Fruit fly (Drosophila melanogaster) whole organism, embryonic: Measurements from ENCODE around the gene PolD2.

Experiments used
- Atf-2 ChIP-seq: fragments of 200-800 bp; sonication (Bioruptor generic); optimal IDR thresholded peaks from 2 replicates; lab custom pipeline; 2016; ENCODE audit warnings: missing biosample characterization, missing genetic modification characterization
- Atf6 ChIP-seq: fragments of 200-800 bp; sonication (Bioruptor generic); IDR thresholded peaks from 2 replicates; pipeline ENCODE4 v1.3.6; 2022; ENCODE audit warnings: missing biosample characterization, missing genetic modification characterization
- Bgb ChIP-seq: fragments of 200-800 bp; sonication (Bioruptor generic); IDR thresholded peaks from 2 replicates; pipeline ENCODE4 v1.3.6; 2022; ENCODE audit warnings: missing biosample characterization, missing genetic modification characterization; ENCODE audit not compliant: partially characterized antibody
- CG10147 ChIP-seq: fragments of 200-800 bp; sonication (Bioruptor generic); optimal IDR thresholded peaks from 2 replicates; lab custom pipeline; 2019; ENCODE audit warnings: missing biosample characterization, mild to moderate bottlenecking, missing genetic modification characterization, moderate library complexity
- CG10366 ChIP-seq: fragments of 200-800 bp; sonication (Bioruptor generic); IDR thresholded peaks from 2 replicates; pipeline ENCODE4 v1.3.6; 2022; ENCODE audit warnings: missing biosample characterization, missing genetic modification characterization
- CG10565 ChIP-seq: fragments of 200-800 bp; sonication (Bioruptor generic); optimal IDR thresholded peaks from 3 replicates; lab custom pipeline; 2016; ENCODE audit warnings: missing biosample characterization, mild to moderate bottlenecking, missing genetic modification characterization
- CG11695 ChIP-seq: fragments of 200-800 bp; sonication (Bioruptor generic); IDR thresholded peaks from 3 replicates; pipeline ENCODE4 v1.3.6; 2022; ENCODE audit warnings: missing biosample characterization, missing genetic modification characterization
- CG12155 ChIP-seq: fragments of 200-800 bp; sonication (Bioruptor generic); optimal IDR thresholded peaks from 3 replicates; lab custom pipeline; 2016; ENCODE audit warnings: missing biosample characterization, missing genetic modification characterization
- CG13624 ChIP-seq: fragments of 200-800 bp; sonication (Bioruptor generic); optimal IDR thresholded peaks from 2 replicates; lab custom pipeline; 2016; ENCODE audit warnings: missing biosample characterization, missing genetic modification characterization
- CG15073 ChIP-seq: fragments of 200-800 bp; sonication (Bioruptor generic); optimal IDR thresholded peaks from 2 replicates; lab custom pipeline; 2016; ENCODE audit warnings: missing biosample characterization, missing genetic modification characterization
- CG1529 ChIP-seq: fragments of 200-800 bp; sonication (Bioruptor generic); optimal IDR thresholded peaks from 3 replicates; lab custom pipeline; 2018; ENCODE audit warnings: missing biosample characterization, missing genetic modification characterization
- CG17802 ChIP-seq: fragments of 200-800 bp; sonication (Bioruptor generic); optimal IDR thresholded peaks from 2 replicates; lab custom pipeline; 2018; ENCODE audit warnings: missing biosample characterization, mild to moderate bottlenecking, missing genetic modification characterization, moderate library complexity
- CG31388 ChIP-seq: fragments of 200-800 bp; sonication (Bioruptor generic); optimal IDR thresholded peaks from 2 replicates; lab custom pipeline; 2016; ENCODE audit warnings: missing biosample characterization, missing genetic modification characterization
- CG34376 ChIP-seq: fragments of 200-800 bp; sonication (Bioruptor generic); optimal IDR thresholded peaks from 2 replicates; lab custom pipeline; 2018; ENCODE audit warnings: missing biosample characterization, mild to moderate bottlenecking, missing genetic modification characterization
- CG5245 ChIP-seq: fragments of 200-800 bp; sonication (Bioruptor generic); optimal IDR thresholded peaks from 3 replicates; lab custom pipeline; 2016; ENCODE audit warnings: missing biosample characterization, missing genetic modification characterization
- CG6813 ChIP-seq: fragments of 200-800 bp; sonication (Bioruptor generic); optimal IDR thresholded peaks from 2 replicates; lab custom pipeline; 2017; ENCODE audit warnings: missing biosample characterization, missing genetic modification characterization, mild to moderate bottlenecking, moderate library complexity, missing genetic modification reagents
- CG8281 ChIP-seq: fragments of 200-800 bp; sonication (Bioruptor generic); optimal IDR thresholded peaks from 2 replicates; lab custom pipeline; 2018; ENCODE audit warnings: missing biosample characterization, mild to moderate bottlenecking, missing genetic modification characterization, moderate library complexity
- CG8388 ChIP-seq: fragments of 200-800 bp; sonication (Bioruptor generic); optimal IDR thresholded peaks from 2 replicates; lab custom pipeline; 2019; ENCODE audit warnings: missing biosample characterization, mild to moderate bottlenecking, missing genetic modification characterization, moderate library complexity
- CG9817 ChIP-seq: fragments of 200-800 bp; sonication (Bioruptor generic); optimal IDR thresholded peaks from 2 replicates; lab custom pipeline; 2018; ENCODE audit warnings: missing biosample characterization, mild to moderate bottlenecking, missing genetic modification characterization, moderate library complexity
- CHES-1-like ChIP-seq: fragments of 200-800 bp; sonication (Bioruptor generic); optimal IDR thresholded peaks from 2 replicates; lab custom pipeline; 2016; ENCODE audit warnings: missing biosample characterization, missing genetic modification characterization
- Dad ChIP-seq: fragments of 200-800 bp; sonication (Bioruptor generic); optimal IDR thresholded peaks from 3 replicates; lab custom pipeline; 2016; ENCODE audit warnings: missing biosample characterization, missing genetic modification characterization
- Dbx ChIP-seq: fragments of 200-800 bp; sonication (Bioruptor generic); IDR thresholded peaks from 3 replicates; pipeline ENCODE4 v1.3.6; 2022; ENCODE audit warnings: missing biosample characterization, missing genetic modification characterization
- Gug ChIP-seq: fragments of 200-800 bp; sonication (Bioruptor generic); IDR thresholded peaks from 4 replicates; pipeline ENCODE4 v1.3.6; 2022; ENCODE audit warnings: missing biosample characterization, missing genetic modification characterization
- H15 ChIP-seq: fragments of 200-800 bp; sonication (Bioruptor generic); IDR thresholded peaks from 3 replicates; pipeline ENCODE4 v1.3.6; 2022; ENCODE audit warnings: missing biosample characterization, missing genetic modification characterization
- HLH3B ChIP-seq: fragments of 200-800 bp; sonication (Bioruptor generic); IDR thresholded peaks from 2 replicates; pipeline ENCODE4 v1.3.6; 2022; ENCODE audit warnings: missing biosample characterization, missing genetic modification characterization
- HmgD ChIP-seq: fragments of 200-800 bp; sonication (Bioruptor generic); optimal IDR thresholded peaks from 3 replicates; lab custom pipeline; 2016; ENCODE audit warnings: missing biosample characterization, missing genetic modification characterization
- Hmx ChIP-seq: fragments of 200-800 bp; sonication (Bioruptor generic); optimal IDR thresholded peaks from 2 replicates; lab custom pipeline; 2016; ENCODE audit warnings: missing biosample characterization, missing genetic modification characterization
- Hr3 ChIP-seq: fragments of 200-800 bp; sonication (Bioruptor generic); optimal IDR thresholded peaks from 3 replicates; lab custom pipeline; 2016; ENCODE audit warnings: missing biosample characterization, missing genetic modification characterization
- Hr39 ChIP-seq: fragments of >200 bp; optimal IDR thresholded peaks from 2 replicates; lab custom pipeline; 2017
- Mad ChIP-seq: fragments of 200-800 bp; sonication (Bioruptor generic); optimal IDR thresholded peaks from 2 replicates; lab custom pipeline; 2016; ENCODE audit warnings: missing biosample characterization, missing genetic modification characterization
- Optix ChIP-seq: fragments of 200-800 bp; sonication (Bioruptor generic); IDR thresholded peaks from 3 replicates; pipeline ENCODE4 v1.3.6; 2022; ENCODE audit warnings: missing biosample characterization, missing genetic modification characterization
- Pdp1 ChIP-seq, 2 experiments: fragments of 200-800 bp; sonication (Bioruptor generic); optimal IDR thresholded peaks; 3 replicates each; lab custom pipeline; 2016; ENCODE audit warnings: missing biosample characterization in 2 of 2, missing genetic modification characterization in 2 of 2, mild to moderate bottlenecking in 1 of 2, moderate library complexity in 1 of 2
- Side ChIP-seq: fragments of 200-800 bp; sonication (Bioruptor generic); optimal IDR thresholded peaks from 2 replicates; lab custom pipeline; 2016; ENCODE audit warnings: missing biosample characterization, missing genetic modification characterization
- al ChIP-seq: fragments of 200-800 bp; sonication (Bioruptor generic); IDR thresholded peaks from 2 replicates; pipeline ENCODE4 v1.3.6; 2022; ENCODE audit warnings: missing biosample characterization, missing genetic modification characterization
- ara ChIP-seq: fragments of 200-800 bp; sonication (Bioruptor generic); IDR thresholded peaks from 2 replicates; pipeline ENCODE4 v1.3.6; 2022; ENCODE audit warnings: missing biosample characterization, missing genetic modification characterization
- cato ChIP-seq: fragments of 200-800 bp; sonication (Bioruptor generic); optimal IDR thresholded peaks from 2 replicates; lab custom pipeline; 2016; ENCODE audit warnings: missing biosample characterization, missing genetic modification characterization, borderline replicate concordance
- caup ChIP-seq: fragments of 200-800 bp; sonication (Bioruptor generic); optimal IDR thresholded peaks from 3 replicates; lab custom pipeline; 2017; ENCODE audit warnings: missing biosample characterization, mild to moderate bottlenecking, missing genetic modification characterization, moderate library complexity; ENCODE audit not compliant: severe bottlenecking
- crc ChIP-seq: fragments of 200-800 bp; sonication (Bioruptor generic); optimal IDR thresholded peaks from 2 replicates; lab custom pipeline; 2016; ENCODE audit warnings: missing biosample characterization, missing genetic modification characterization
- crol ChIP-seq: fragments of 200-800 bp; sonication (Bioruptor generic); IDR thresholded peaks from 2 replicates; pipeline ENCODE4 v1.3.6; 2022; ENCODE audit warnings: missing biosample characterization, missing genetic modification characterization
- dan ChIP-seq: fragments of 200-800 bp; sonication (Bioruptor generic); IDR thresholded peaks from 2 replicates; pipeline ENCODE4 v1.3.6; 2022; ENCODE audit warnings: missing biosample characterization, missing genetic modification characterization
- fd96Cb ChIP-seq: fragments of 200-800 bp; sonication (Bioruptor generic); optimal IDR thresholded peaks from 2 replicates; lab custom pipeline; 2018; ENCODE audit warnings: missing biosample characterization, mild to moderate bottlenecking, missing genetic modification characterization, moderate library complexity
- gcm ChIP-seq: fragments of 200-800 bp; sonication (Bioruptor generic); optimal IDR thresholded peaks from 2 replicates; lab custom pipeline; 2019; ENCODE audit warnings: missing biosample characterization, mild to moderate bottlenecking, missing genetic modification characterization, moderate library complexity
- ham ChIP-seq: fragments of 200-800 bp; sonication (Bioruptor generic); IDR thresholded peaks from 2 replicates; pipeline ENCODE4 v1.3.6; 2022; ENCODE audit warnings: missing biosample characterization, missing genetic modification characterization
- kah ChIP-seq: fragments of 200-800 bp; sonication (Bioruptor generic); optimal IDR thresholded peaks from 2 replicates; lab custom pipeline; 2018; ENCODE audit warnings: missing biosample characterization, mild to moderate bottlenecking, missing genetic modification characterization
- nerfin-1 ChIP-seq: fragments of 200-800 bp; sonication (Bioruptor generic); optimal IDR thresholded peaks from 3 replicates; lab custom pipeline; 2019; ENCODE audit warnings: missing biosample characterization, mild to moderate bottlenecking, missing genetic modification characterization, moderate library complexity
- nmo ChIP-seq: fragments of 200-800 bp; sonication (Bioruptor generic); optimal IDR thresholded peaks from 2 replicates; lab custom pipeline; 2018; ENCODE audit warnings: missing biosample characterization, mild to moderate bottlenecking, missing genetic modification characterization, moderate library complexity
- ssp ChIP-seq: fragments of 200-800 bp; sonication (Bioruptor generic); IDR thresholded peaks from 2 replicates; pipeline ENCODE4 v1.3.6; 2022; ENCODE audit warnings: missing biosample characterization, missing genetic modification characterization
- twi ChIP-seq: fragments of 200-800 bp; optimal IDR thresholded peaks from 2 replicates; lab custom pipeline; 2019; ENCODE audit warnings: missing biosample characterization, mild to moderate bottlenecking, missing genetic modification characterization, moderate library complexity
- tx ChIP-seq: fragments of 200-800 bp; sonication (Bioruptor generic); optimal IDR thresholded peaks from 2 replicates; lab custom pipeline; 2016; ENCODE audit warnings: missing biosample characterization, missing genetic modification characterization

PolD2 gene

dm6 chr3L:1746338-1747199 is 28.9 kb upstream of the PolD2 start, which contains the start of gene CG13921 (continued):
- TF ChIP-seq nerfin-1, result peak; percentile 98
- TF ChIP-seq Gug (GFP tag; lab: Robert Waterston, UW), result peak; percentile 99
- peak; percentile 99 for TF ChIP-seq crc (GFP tag; lab: Kevin White, UChicago)
- TF ChIP-seq HLH3B (GFP tag; lab: Robert Waterston, UW), result peak; percentile 99
- TF ChIP-seq Dbx (GFP tag; lab: Robert Waterston, UW), result peak; percentile 99
- TF ChIP-seq CG10147 (GFP tag; lab: Kevin White, UChicago), result peak; percentile 98
- TF ChIP-seq caup (GFP tag; lab: Kevin White, UChicago), result peak; percentile 98
- TF ChIP-seq CG9817 (tag; lab: Kevin White, UChicago), result peak; percentile 98
- peak; percentile 99 for TF ChIP-seq Dad (GFP tag; lab: Kevin White, UChicago)
- peak; percentile 92 for TF ChIP-seq ssp (GFP tag; lab: Robert Waterston, UW)
- TF ChIP-seq Hr3, result peak; percentile 98
- TF ChIP-seq ara, result peak; percentile 100
- peak; percentile 95 for TF ChIP-seq Hmx (GFP tag; lab: Kevin White, UChicago)
- peak; percentile 99 for TF ChIP-seq dan (GFP tag; lab: Robert Waterston, UW)
- TF ChIP-seq Bgb, result no peak
- TF ChIP-seq fd96Cb (tag; lab: Kevin White, UChicago), result peak; percentile 100
- peak; percentile 100 for TF ChIP-seq CG5245 (GFP tag; lab: Kevin White, UChicago)
- peak; percentile 93 for TF ChIP-seq CG8281 (tag; lab: Kevin White, UChicago)
- TF ChIP-seq Mad (GFP tag; lab: Kevin White, UChicago), result peak; percentile 99
- peak; percentile 93 for TF ChIP-seq CG34376 (GFP tag; lab: Kevin White, UChicago)
- TF ChIP-seq CG8388 (GFP tag; lab: Kevin White, UChicago), result peak; percentile 99
- peak; percentile 96 for TF ChIP-seq HmgD (GFP tag; lab: Kevin White, UChicago)
- TF ChIP-seq CG15073 (GFP tag; lab: Kevin White, UChicago), result peak; percentile 91
- TF ChIP-seq H15 (GFP tag; lab: Robert Waterston, UW), result peak; percentile 99
- peak; percentile 99 for TF ChIP-seq CG11695
- peak; percentile 99 for TF ChIP-seq CG10366 (GFP tag; lab: Robert Waterston, UW)
- peak; percentile 99 to 100 for TF ChIP-seq Pdp1 (GFP tag; optimal IDR thresholded peaks at IDR 0.05; lab: Kevin White, UChicago)
- TF ChIP-seq twi (tag; lab: Kevin White, UChicago), result peak; percentile 97
- no peak for TF ChIP-seq Hr39
- TF ChIP-seq CG12155 (GFP tag; lab: Kevin White, UChicago), result peak; percentile 98
- TF ChIP-seq Optix (GFP tag; lab: Robert Waterston, UW), result peak; percentile 99
- TF ChIP-seq CG6813 (GFP tag; lab: Kevin White, UChicago), result peak; percentile 99
- peak; percentile 99 for TF ChIP-seq cato
- peak; percentile 94 for TF ChIP-seq Side (GFP tag; lab: Kevin White, UChicago)
- peak; percentile 99 for TF ChIP-seq nmo (GFP tag; lab: Kevin White, UChicago)
- TF ChIP-seq CG31388 (GFP tag; lab: Kevin White, UChicago), result peak; percentile 98
- peak; percentile 93 for TF ChIP-seq CG17802
- peak; percentile 98 for TF ChIP-seq gcm
- TF ChIP-seq CG13624 (GFP tag; lab: Kevin White, UChicago), result peak; percentile 99
- peak; percentile 77 for TF ChIP-seq crol
- peak; percentile 95 for TF ChIP-seq kah (GFP tag; lab: Kevin White, UChicago)
- TF ChIP-seq CG10565 (GFP tag; lab: Kevin White, UChicago), result peak; percentile 99
- TF ChIP-seq Atf-2 (GFP tag; lab: Kevin White, UChicago), result peak; percentile 98
- peak; percentile 98 for TF ChIP-seq CG1529 (GFP tag; lab: Kevin White, UChicago)
- peak; percentile 96 for TF ChIP-seq ham (GFP tag; lab: Robert Waterston, UW)
- TF ChIP-seq CHES-1-like (GFP tag; lab: Kevin White, UChicago), result peak; percentile 98
- peak; percentile 98 for TF ChIP-seq tx (GFP tag; lab: Kevin White, UChicago)
- peak; percentile 99 for TF ChIP-seq al
- TF ChIP-seq Atf6, result peak; percentile 98
